Fruit fly (Drosophila melanogaster) whole organism: ENCODE measurements around the gene CG12477.
A peak's percentile ranks its signal among the peaks of the same experiment; 100 is the strongest.

Experiments used
- CG8478 ChIP-seq: fragments of >200 bp; optimal IDR thresholded peaks from 2 replicates; lab custom pipeline; 2018; ENCODE audit warnings: inconsistent platforms
- Dll ChIP-seq: fragments of >200 bp; optimal IDR thresholded peaks from 2 replicates; lab custom pipeline; 2017
- EcR ChIP-seq, 2 experiments: fragments of >200 bp; optimal IDR thresholded peaks; 2 replicates each; lab custom pipeline; 2017; ENCODE audit warnings: missing biosample characterization in 2 of 2, missing genetic modification characterization in 2 of 2, missing genetic modification reagents in 2 of 2
- pan ChIP-seq: fragments of >200 bp; optimal IDR thresholded peaks from 2 replicates; lab custom pipeline; 2017
- psq ChIP-seq: fragments of >200 bp; optimal IDR thresholded peaks from 2 replicates; lab custom pipeline; 2017
- usp ChIP-seq: fragments of >200 bp; optimal IDR thresholded peaks from 2 replicates; lab custom pipeline; 2017; ENCODE audit warnings: missing biosample characterization, missing genetic modification characterization, mixed read lengths

Gene CG12477

dm6 chr3L:18760421-18761045, 37.5 kb upstream of the CG12477 start:
- no peak for TF ChIP-seq psq (lab: Kevin White, UChicago)
- TF ChIP-seq pan (lab: Kevin White, UChicago) = no peak
- peak; percentile 7 for TF ChIP-seq Dll (lab: Kevin White, UChicago)

DNA sequence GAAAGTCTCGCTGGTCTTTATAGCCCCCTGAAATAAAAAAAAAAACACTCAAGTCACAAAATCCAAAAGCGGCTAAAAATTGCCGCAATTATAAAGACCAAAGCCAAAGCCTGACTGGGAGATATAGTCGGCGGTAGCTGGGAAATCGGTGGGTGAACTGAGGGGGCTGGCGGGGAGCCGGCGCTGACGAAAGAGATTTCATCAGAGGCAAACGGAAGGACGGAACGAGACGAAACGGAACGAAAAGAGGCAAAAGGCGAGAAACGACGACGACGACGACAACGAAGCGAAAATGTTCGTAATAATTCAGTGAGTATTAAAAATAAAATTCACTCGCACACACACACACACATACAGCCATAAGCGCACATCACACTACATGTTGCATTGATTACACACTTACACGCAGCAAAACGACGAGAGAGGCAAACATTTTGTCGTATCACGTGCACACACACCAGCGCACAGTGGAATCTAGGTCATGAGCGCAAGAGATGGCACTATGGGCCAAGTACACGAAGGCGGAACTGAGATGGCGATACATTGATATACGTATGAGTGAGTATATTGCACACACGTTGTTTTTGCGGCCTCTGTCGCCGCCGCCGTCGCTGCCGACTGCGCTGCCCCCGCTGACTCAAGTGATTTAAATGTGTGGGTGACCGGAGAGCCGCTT, 36.0 kb upstream of the CG12477 start:
- TF ChIP-seq pan (lab: Kevin White, UChicago) (no peak), psq (lab: Kevin White, UChicago) (no peak), EcR (GFP tag; optimal IDR thresholded peaks at IDR 0.05; lab: Kevin White, UChicago) (no peak), CG8478 (lab: Kevin White, UChicago) (peak; percentile 96), usp (GFP tag; lab: Kevin White, UChicago) (no peak), Dll (lab: Kevin White, UChicago) (peak; percentile 82)

DNA sequence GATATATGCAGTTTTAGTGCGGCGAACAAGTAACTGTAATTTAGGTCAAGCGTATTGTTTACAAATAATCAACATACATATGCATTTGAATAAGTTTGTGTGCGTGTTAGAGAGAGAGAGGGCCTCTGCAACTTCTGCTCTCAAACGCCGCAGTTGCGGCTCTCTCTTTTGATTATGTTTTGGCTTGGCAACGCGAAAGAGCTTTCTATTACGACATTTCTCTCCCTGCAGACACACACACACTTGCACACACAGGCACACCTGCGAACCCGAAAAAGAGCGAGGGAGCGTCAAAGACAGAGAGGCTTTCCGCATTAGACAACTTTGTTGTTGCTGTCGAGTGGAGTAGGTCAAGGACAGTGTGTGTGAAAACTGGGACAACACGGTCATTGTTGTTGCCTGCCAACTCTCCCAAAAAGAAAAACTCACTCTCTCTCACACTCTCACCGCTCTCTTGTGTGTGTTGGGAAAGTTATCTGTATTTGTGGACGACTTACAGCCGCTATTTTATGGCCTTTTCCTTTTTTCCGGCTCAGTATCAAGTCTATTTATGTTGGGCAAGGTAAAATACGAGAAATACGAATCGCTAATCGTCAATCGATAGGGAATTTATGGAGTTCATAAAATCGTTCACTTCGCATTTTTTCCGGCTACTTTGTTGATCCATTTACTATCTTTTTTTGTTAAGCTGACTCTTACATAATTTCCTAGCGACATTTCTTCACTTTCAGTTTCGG, 34.2 kb upstream of the CG12477 start:
- TF ChIP-seq usp (GFP tag; lab: Kevin White, UChicago) = no peak
- no peak for TF ChIP-seq psq (lab: Kevin White, UChicago)
- TF ChIP-seq Dll (lab: Kevin White, UChicago) = no peak
- TF ChIP-seq pan (lab: Kevin White, UChicago) = no peak
- TF ChIP-seq EcR (GFP tag; optimal IDR thresholded peaks at IDR 0.05; lab: Kevin White, UChicago) = no peak
- TF ChIP-seq CG8478 (lab: Kevin White, UChicago) = no peak

DNA sequence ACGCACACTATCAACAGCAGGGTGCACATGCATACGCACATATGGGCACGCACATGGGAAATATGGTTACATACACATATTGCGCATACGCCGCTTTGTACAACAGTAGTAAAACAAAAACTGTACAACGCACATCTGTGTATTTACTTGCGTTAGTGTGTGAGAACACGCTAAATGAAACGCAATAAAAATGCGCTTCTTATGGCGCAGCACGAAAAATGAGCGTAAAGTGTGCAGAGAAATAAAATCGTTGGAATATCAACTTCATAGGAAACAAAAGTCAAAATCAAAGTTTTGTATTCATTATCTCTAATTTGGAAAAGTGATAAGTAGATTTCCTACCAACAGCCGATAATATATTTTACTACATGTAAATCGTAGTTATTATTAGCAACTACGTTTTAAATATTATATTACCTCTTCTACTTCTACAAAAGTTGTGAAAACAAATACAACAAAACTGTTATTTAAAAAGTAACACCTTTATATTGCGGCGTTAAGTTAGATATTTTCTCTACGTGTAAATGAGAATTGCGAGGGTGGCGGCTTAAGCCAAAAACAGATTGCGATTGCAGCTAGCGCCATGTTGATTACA, 33.3 kb upstream of the CG12477 start:
- no peak for TF ChIP-seq CG8478 (lab: Kevin White, UChicago)

DNA sequence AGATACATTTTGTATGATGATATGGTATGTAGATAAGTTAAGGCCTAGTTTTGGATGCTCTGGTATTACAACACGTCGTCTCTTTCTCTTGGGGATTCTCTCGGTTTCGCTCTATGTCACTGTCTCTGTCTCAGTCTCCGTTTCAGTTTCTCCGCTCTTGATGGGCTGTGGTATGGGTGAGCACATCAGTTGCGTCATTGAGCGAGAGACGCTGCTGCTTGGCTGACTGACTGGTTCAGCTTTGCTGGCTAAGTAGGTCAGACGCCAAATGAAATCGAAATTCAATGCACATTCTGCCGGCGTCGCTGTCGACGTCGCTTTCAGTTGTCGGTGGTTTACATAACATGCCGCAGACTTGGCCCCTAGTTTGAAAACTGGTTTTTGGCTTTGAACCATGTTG, 30.8 kb upstream of the CG12477 start:
- TF ChIP-seq usp (GFP tag; lab: Kevin White, UChicago) (no peak), Dll (lab: Kevin White, UChicago) (no peak), psq (lab: Kevin White, UChicago) (no peak), pan (lab: Kevin White, UChicago) (no peak), EcR (GFP tag; optimal IDR thresholded peaks at IDR 0.05; lab: Kevin White, UChicago) (no peak), CG8478 (lab: Kevin White, UChicago) (no peak)

DNA sequence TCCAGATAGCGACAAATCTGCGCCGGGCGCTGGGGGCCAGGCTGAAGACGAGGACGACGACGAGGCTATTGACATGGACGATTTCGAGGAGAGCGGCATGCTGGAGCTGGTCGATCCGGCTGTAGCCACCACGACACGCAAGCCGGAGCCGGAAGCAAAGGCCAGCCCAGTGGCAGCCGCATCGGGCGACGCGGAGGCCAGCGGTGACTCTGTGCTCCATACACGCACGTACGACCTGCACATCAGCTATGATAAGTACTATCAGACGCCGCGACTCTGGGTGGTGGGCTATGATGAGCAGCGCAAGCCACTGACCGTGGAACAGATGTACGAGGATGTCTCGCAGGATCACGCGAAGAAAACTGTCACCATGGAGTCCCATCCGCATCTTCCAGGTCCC, 26.7 kb upstream of the CG12477 start:
- TF ChIP-seq usp (GFP tag; lab: Kevin White, UChicago) = no peak
- no peak for TF ChIP-seq EcR (GFP tag; optimal IDR thresholded peaks at IDR 0.05; lab: Kevin White, UChicago)
- TF ChIP-seq pan (lab: Kevin White, UChicago) = no peak
- TF ChIP-seq psq (lab: Kevin White, UChicago) = no peak
- TF ChIP-seq Dll (lab: Kevin White, UChicago) = no peak
- no peak for TF ChIP-seq CG8478 (lab: Kevin White, UChicago)

DNA sequence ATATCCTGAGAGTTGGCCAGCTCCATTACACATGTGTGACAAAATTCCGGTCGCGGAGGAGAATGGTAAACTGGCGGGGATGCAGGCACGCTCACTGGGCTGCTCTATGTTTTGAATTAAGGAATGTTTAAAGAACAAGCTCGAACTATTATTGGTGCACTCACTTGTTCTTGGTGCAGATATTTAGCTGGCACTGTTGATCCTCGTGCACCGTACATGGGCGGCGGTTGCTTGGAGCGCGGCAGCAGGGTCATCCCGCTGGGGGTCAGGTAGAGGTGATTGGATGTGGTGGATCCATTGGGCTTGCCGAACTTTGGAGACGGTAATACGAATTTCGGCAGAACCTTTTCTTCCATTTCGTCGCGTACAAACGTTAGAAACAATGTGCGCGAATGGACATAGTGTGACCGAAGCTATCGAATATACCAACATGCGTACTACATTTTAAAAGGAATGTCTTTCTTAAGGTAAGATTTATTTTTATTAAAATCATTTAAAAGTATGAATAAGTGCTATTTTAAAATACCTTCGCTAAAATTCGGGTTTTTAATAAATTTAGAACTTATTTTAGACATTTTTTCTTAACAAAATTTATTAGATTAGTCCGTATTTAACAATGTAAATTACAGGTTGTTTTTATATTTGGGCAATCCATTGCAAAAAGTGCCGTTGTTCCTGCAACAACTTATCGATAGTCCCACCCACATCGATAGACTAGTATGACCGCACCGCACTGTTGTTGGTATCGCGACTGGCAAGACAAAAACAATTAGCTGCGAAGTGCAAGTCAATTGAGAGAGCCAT, 25.1 kb upstream of the CG12477 start, which contains the start of the genes Nufip and Atg3:
Gene Nufip (minus strand): TSS at position 415 of the 804 bp plus-strand sequence.
Gene Atg3 (plus strand): TSS at position 735 of the 804 bp plus-strand sequence.
- no peak for TF ChIP-seq Dll (lab: Kevin White, UChicago)
- TF ChIP-seq usp (GFP tag; lab: Kevin White, UChicago) = no peak
- no peak for TF ChIP-seq EcR (GFP tag; optimal IDR thresholded peaks at IDR 0.05; lab: Kevin White, UChicago)
- TF ChIP-seq psq (lab: Kevin White, UChicago) = no peak
- no peak for TF ChIP-seq CG8478 (lab: Kevin White, UChicago)
- no peak for TF ChIP-seq pan (lab: Kevin White, UChicago)

DNA sequence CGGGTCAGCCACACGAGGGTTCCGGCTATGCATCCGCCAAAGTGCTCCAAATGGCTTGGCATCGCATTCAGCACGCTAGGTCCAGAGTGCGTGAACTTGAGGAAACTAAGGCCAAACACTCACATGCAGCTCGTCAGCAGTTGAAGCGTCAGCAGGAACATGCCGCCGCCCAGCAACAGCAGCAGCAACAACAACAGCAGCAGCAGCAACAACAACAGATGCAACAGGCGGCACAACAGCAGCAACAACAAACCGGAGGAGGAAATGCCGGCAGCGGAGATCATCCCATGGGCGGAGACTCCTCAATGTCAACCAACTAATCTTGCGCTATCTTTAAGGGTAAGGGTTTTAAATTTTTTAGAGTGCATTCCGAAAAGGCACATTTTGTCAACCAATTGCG, 23.1 kb upstream of the CG12477 start:
- TF ChIP-seq usp (GFP tag; lab: Kevin White, UChicago) (no peak), EcR (GFP tag; optimal IDR thresholded peaks at IDR 0.05; lab: Kevin White, UChicago) (no peak), psq (lab: Kevin White, UChicago) (no peak), Dll (lab: Kevin White, UChicago) (no peak), CG8478 (lab: Kevin White, UChicago) (no peak), pan (lab: Kevin White, UChicago) (no peak)

dm6 chr3L:18745647-18746046, 22.6 kb upstream of the CG12477 start, which contains the start of gene MED11:
Gene MED11 (plus strand): TSS chr3L:18745856.
- no peak for TF ChIP-seq psq (lab: Kevin White, UChicago)
- TF ChIP-seq pan (lab: Kevin White, UChicago) = no peak
- TF ChIP-seq usp (GFP tag; lab: Kevin White, UChicago) = no peak
- no peak for TF ChIP-seq CG8478 (lab: Kevin White, UChicago)
- no peak for TF ChIP-seq EcR (GFP tag; optimal IDR thresholded peaks at IDR 0.05; lab: Kevin White, UChicago)
- TF ChIP-seq Dll (lab: Kevin White, UChicago) = no peak

DNA sequence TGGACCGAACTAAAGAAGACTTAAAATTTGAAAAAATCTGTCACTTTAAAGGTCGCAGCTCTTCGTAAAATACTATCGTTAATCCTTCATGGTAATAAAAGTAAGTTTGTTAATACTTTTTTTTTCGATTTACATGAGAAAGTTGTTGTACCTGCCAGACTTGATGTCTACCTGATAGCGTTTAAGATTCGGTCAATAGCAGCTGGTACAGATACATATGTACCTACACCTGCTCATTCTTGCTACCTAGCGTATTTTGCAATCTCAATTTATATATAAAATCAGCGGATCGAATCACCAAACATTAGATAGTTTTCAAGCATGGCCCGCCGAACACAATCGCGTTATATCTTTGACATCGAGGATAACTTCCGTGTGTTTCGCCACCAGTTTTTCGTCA, 21.1 kb upstream of the CG12477 start, which contains the start of gene CG6885:
Gene CG6885 (plus strand): TSS at position 301 of the 400 bp plus-strand sequence.
- TF ChIP-seq psq (lab: Kevin White, UChicago) (no peak), CG8478 (lab: Kevin White, UChicago) (no peak), Dll (lab: Kevin White, UChicago) (no peak), EcR (GFP tag; optimal IDR thresholded peaks at IDR 0.05; lab: Kevin White, UChicago) (no peak), usp (GFP tag; lab: Kevin White, UChicago) (no peak), pan (lab: Kevin White, UChicago) (no peak)
